Worm (Caenorhabditis elegans) whole organism, late embryonic: ENCODE measurements around the gene decr-1.3.
A peak's percentile ranks its signal among the peaks of the same experiment; 100 is the strongest.

Experiments used
- C38D4.7 ChIP-seq: fragments of 200-800 bp; sonication (Bioruptor generic); optimal IDR thresholded peaks from 2 replicates; lab custom pipeline; 2018; ENCODE audit warnings: mild to moderate bottlenecking, missing genetic modification characterization, moderate library complexity, missing compliant biosample characterization
- F13H6.1 ChIP-seq: sonication (generic microtip); optimal IDR thresholded peaks from 2 replicates; lab custom pipeline; 2016; ENCODE audit warnings: missing genetic modification characterization, missing compliant biosample characterization
- K02D7.2 ChIP-seq: sonication (generic microtip); optimal IDR thresholded peaks from 2 replicates; lab custom pipeline; 2017; ENCODE audit warnings: mild to moderate bottlenecking, missing genetic modification characterization, missing compliant biosample characterization
- K09A11.1 ChIP-seq: sonication (generic microtip); optimal IDR thresholded peaks from 2 replicates; lab custom pipeline; 2017; ENCODE audit warnings: antibody characterized with exemption, mild to moderate bottlenecking, missing genetic modification characterization, missing compliant biosample characterization; ENCODE audit not compliant: insufficient read depth
- Y22D7AL.16 ChIP-seq: sonication (generic microtip); optimal IDR thresholded peaks from 2 replicates; lab custom pipeline; 2016; ENCODE audit warnings: missing genetic modification characterization, missing compliant biosample characterization
- ahr-1 ChIP-seq: sonication (generic microtip); optimal IDR thresholded peaks from 2 replicates; lab custom pipeline; 2016; ENCODE audit warnings: missing genetic modification characterization, missing compliant biosample characterization
- ceh-14 ChIP-seq: sonication (generic microtip); optimal IDR thresholded peaks from 2 replicates; lab custom pipeline; 2016; ENCODE audit warnings: missing genotype, missing genetic modification characterization, missing compliant biosample characterization
- ceh-18 ChIP-seq: sonication (generic microtip); optimal IDR thresholded peaks from 2 replicates; lab custom pipeline; 2016; ENCODE audit warnings: missing genetic modification characterization, missing compliant biosample characterization
- ceh-19 ChIP-seq: fragments of 200-800 bp; sonication (Bioruptor generic); optimal IDR thresholded peaks from 2 replicates; lab custom pipeline; 2018; ENCODE audit warnings: mild to moderate bottlenecking, missing genetic modification characterization, missing compliant biosample characterization
- ceh-2 ChIP-seq: sonication (generic microtip); optimal IDR thresholded peaks from 2 replicates; lab custom pipeline; 2016; ENCODE audit warnings: missing genotype, missing genetic modification characterization, missing compliant biosample characterization
- ceh-31 ChIP-seq: sonication (generic microtip); optimal IDR thresholded peaks from 2 replicates; lab custom pipeline; 2016; ENCODE audit warnings: missing genetic modification characterization, missing compliant biosample characterization
- ceh-34 ChIP-seq: sonication (generic microtip); optimal IDR thresholded peaks from 2 replicates; lab custom pipeline; 2016; ENCODE audit warnings: mild to moderate bottlenecking, missing genetic modification characterization, missing compliant biosample characterization
- ceh-48 ChIP-seq: sonication (generic microtip); optimal IDR thresholded peaks from 2 replicates; lab custom pipeline; 2016; ENCODE audit warnings: missing genetic modification characterization, inconsistent platforms, missing compliant biosample characterization
- ceh-9 ChIP-seq: sonication (generic microtip); optimal IDR thresholded peaks from 2 replicates; lab custom pipeline; 2016; ENCODE audit warnings: mild to moderate bottlenecking, missing genetic modification characterization, inconsistent platforms, missing compliant biosample characterization
- elt-4 ChIP-seq: sonication (generic microtip); optimal IDR thresholded peaks from 2 replicates; lab custom pipeline; 2016; ENCODE audit warnings: missing genetic modification characterization, missing compliant biosample characterization
- eyg-1 ChIP-seq: sonication (generic microtip); optimal IDR thresholded peaks from 2 replicates; lab custom pipeline; 2016; ENCODE audit warnings: missing genotype, missing genetic modification characterization, missing compliant biosample characterization
- fax-1 ChIP-seq: sonication (generic microtip); optimal IDR thresholded peaks from 2 replicates; lab custom pipeline; 2016; ENCODE audit warnings: missing genotype, missing genetic modification characterization, missing compliant biosample characterization
- fkh-10 ChIP-seq: fragments of 150-350 bp; optimal IDR thresholded peaks from 2 replicates; lab custom pipeline; 2014; ENCODE audit warnings: missing biosample characterization, missing genetic modification reagents, missing genetic modification characterization
- fkh-6 ChIP-seq: sonication (generic microtip); optimal IDR thresholded peaks from 2 replicates; lab custom pipeline; 2016; ENCODE audit warnings: missing genetic modification characterization, missing compliant biosample characterization
- gmeb-2 ChIP-seq: sonication (generic microtip); optimal IDR thresholded peaks from 2 replicates; lab custom pipeline; 2016; ENCODE audit warnings: missing genetic modification characterization, inconsistent platforms, missing compliant biosample characterization
- hlh-15 ChIP-seq: sonication (generic microtip); optimal IDR thresholded peaks from 2 replicates; lab custom pipeline; 2016; ENCODE audit warnings: missing genetic modification characterization, missing compliant biosample characterization
- hlh-30 ChIP-seq: sonication (generic microtip); optimal IDR thresholded peaks from 2 replicates; lab custom pipeline; 2017; ENCODE audit warnings: antibody characterized with exemption, missing genetic modification characterization, missing compliant biosample characterization; ENCODE audit not compliant: insufficient read depth
- hlh-8 ChIP-seq: sonication (generic microtip); optimal IDR thresholded peaks from 2 replicates; lab custom pipeline; 2016; ENCODE audit warnings: missing genotype, missing genetic modification characterization, missing compliant biosample characterization
- mec-3 ChIP-seq: sonication (generic microtip); optimal IDR thresholded peaks from 2 replicates; lab custom pipeline; 2016; ENCODE audit warnings: borderline replicate concordance, missing genetic modification characterization, missing compliant biosample characterization
- nhr-11 ChIP-seq: fragments of 150-350 bp; optimal IDR thresholded peaks from 2 replicates; lab custom pipeline; 2014; ENCODE audit warnings: missing biosample characterization, missing genetic modification characterization
- nhr-232 ChIP-seq: sonication (generic microtip); optimal IDR thresholded peaks from 2 replicates; lab custom pipeline; 2016; ENCODE audit warnings: missing genetic modification characterization, missing compliant biosample characterization
- npax-4 ChIP-seq: sonication (generic microtip); optimal IDR thresholded peaks from 2 replicates; lab custom pipeline; 2016; ENCODE audit warnings: missing genetic modification characterization, missing compliant biosample characterization
- pag-3 ChIP-seq: sonication (generic microtip); optimal IDR thresholded peaks from 2 replicates; lab custom pipeline; 2016; ENCODE audit warnings: missing compliant biosample characterization, missing genetic modification characterization, borderline replicate concordance
- pat-9 ChIP-seq: fragments of 200-800 bp; sonication (Bioruptor generic); optimal IDR thresholded peaks from 2 replicates; lab custom pipeline; 2018; ENCODE audit warnings: mild to moderate bottlenecking, missing genetic modification characterization, moderate library complexity, missing compliant biosample characterization
- pha-4 ChIP-seq: fragments of 150-350 bp; optimal IDR thresholded peaks from 2 replicates; lab custom pipeline; 2018; ENCODE audit warnings: missing biosample characterization, missing genetic modification reagents, missing genetic modification characterization
- pqm-1 ChIP-seq: sonication (generic microtip); optimal IDR thresholded peaks from 2 replicates; lab custom pipeline; 2016; ENCODE audit warnings: missing genetic modification characterization, missing compliant biosample characterization
- ref-2 ChIP-seq: sonication (generic microtip); optimal IDR thresholded peaks from 2 replicates; lab custom pipeline; 2016; ENCODE audit warnings: missing genetic modification characterization, missing compliant biosample characterization
- rnt-1 ChIP-seq: sonication (generic microtip); optimal IDR thresholded peaks from 2 replicates; lab custom pipeline; 2016; ENCODE audit warnings: missing genetic modification characterization, missing compliant biosample characterization
- unc-3 ChIP-seq, 2 experiments: fragments of 200-800 bp in 1 of 2; sonication (Bioruptor generic) in 1 of 2; sonication (generic microtip) in 1 of 2; conservative IDR thresholded peaks in 1 of 2; optimal IDR thresholded peaks in 1 of 2; 2 replicates each; pipeline versions ENCODE4 v1.3.6 to Lab custom; 2016 to 2022; ENCODE audit warnings: missing compliant biosample characterization in 2 of 2, missing genetic modification characterization in 2 of 2, missing genetic modification reagents in 1 of 2
- unc-55 ChIP-seq: sonication (generic microtip); optimal IDR thresholded peaks from 2 replicates; lab custom pipeline; 2017; ENCODE audit warnings: missing biosample characterization, missing genetic modification reagents, missing genetic modification characterization
- unc-86 ChIP-seq: sonication (generic microtip); optimal IDR thresholded peaks from 2 replicates; lab custom pipeline; 2016; ENCODE audit warnings: missing genetic modification characterization, missing compliant biosample characterization
- zip-5 ChIP-seq: sonication (generic microtip); optimal IDR thresholded peaks from 2 replicates; lab custom pipeline; 2016; ENCODE audit warnings: missing genetic modification characterization, missing compliant biosample characterization

The decr-1.3 gene

DNA sequence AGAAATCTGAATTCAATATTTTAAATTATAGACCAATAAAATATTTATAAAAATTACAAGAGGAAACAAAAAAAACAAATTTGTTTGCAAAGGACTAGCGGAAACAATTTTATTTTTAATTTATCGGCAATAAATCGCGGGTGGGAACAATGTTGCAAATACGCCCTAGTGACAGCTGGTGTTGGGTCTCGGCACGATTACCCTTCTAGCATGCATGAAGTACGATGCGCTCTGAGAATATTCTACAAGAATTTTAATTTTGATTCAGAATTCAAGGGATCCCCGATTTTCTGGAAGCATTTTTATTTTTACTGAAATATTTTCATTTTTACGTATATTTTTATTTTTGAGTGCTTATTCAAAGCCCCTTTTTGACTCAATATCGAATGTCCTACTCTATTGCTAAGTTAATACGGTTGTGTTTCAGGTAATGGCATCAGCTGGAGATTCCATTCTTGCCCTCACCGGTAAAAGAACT lies 11.7 kb upstream of the decr-1.3 start, which contains the start of the genes mig-5 and cct-1 (continued):
- TF ChIP-seq C38D4.7 (no peak), ceh-2 (no peak), pag-3 (no peak), ceh-9 (tag; lab: Kevin White, UChicago) (no peak), fkh-6 (no peak), eyg-1 (tag; lab: Kevin White, UChicago) (no peak), unc-3 (GFP tag; conservative IDR thresholded peaks at IDR 0.05; lab: Robert Waterston, UW) (no peak), unc-3 (tag; optimal IDR thresholded peaks at IDR 0.05; lab: Kevin White, UChicago) (no peak), ref-2 (peak; percentile 70), gmeb-2 (tag; lab: Kevin White, UChicago) (no peak), unc-86 (tag; lab: Kevin White, UChicago) (peak; percentile 66), mec-3 (tag; lab: Kevin White, UChicago) (no peak), hlh-8 (peak; percentile 60), Y22D7AL.16 (tag; lab: Kevin White, UChicago) (peak; percentile 28), ceh-34 (peak; percentile 69), fax-1 (tag; lab: Kevin White, UChicago) (peak; percentile 31), hlh-30 (tag; lab: Kevin White, UChicago) (peak; percentile 2), nhr-11 (tag; lab: Kevin White, UChicago) (no peak), ceh-31 (tag; lab: Kevin White, UChicago) (peak; percentile 68), pqm-1 (tag; lab: Kevin White, UChicago) (no peak), ceh-18 (tag; lab: Kevin White, UChicago) (peak; percentile 92), ceh-14 (tag; lab: Kevin White, UChicago) (peak; percentile 80), elt-4 (no peak), zip-5 (tag; lab: Kevin White, UChicago) (no peak), unc-55 (GFP tag; lab: Kevin White, UChicago) (peak; percentile 86), pha-4 (no peak), rnt-1 (peak; percentile 69), ceh-48 (tag; lab: Kevin White, UChicago) (peak; percentile 24), F13H6.1 (peak; percentile 5)
- TF ChIP-seq, all 69 proteins: peak for 23

DNA sequence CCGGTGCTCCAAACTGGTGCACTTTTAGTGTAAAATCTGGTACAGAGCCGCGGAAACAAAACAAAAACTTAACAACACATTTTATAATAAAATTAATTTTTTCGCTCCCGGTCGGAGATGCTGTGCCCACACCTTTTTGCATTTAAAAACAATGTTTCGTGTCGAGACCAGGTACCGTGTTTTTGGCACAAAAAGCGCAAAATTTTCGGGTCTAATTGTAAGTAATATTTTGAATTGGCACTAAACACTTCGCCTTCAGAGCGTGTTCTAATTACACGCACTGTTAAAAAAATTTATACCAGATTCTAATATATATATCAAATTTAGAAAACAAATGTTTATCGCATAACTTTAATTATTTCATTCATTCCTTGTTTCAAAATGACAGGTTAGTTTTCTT lies 8.1 kb upstream of the decr-1.3 start, which contains the start of gene dylt-3:
TSS of gene dylt-3 (plus strand) at position 301 of the 400 bp plus-strand sequence.
- TF ChIP-seq ref-2 (no peak), elt-4 (no peak), K09A11.1 (tag; lab: Kevin White, UChicago) (no peak), hlh-15 (tag; lab: Kevin White, UChicago) (no peak), ceh-9 (tag; lab: Kevin White, UChicago) (no peak), fkh-10 (GFP tag; lab: Kevin White, UChicago) (no peak)

DNA sequence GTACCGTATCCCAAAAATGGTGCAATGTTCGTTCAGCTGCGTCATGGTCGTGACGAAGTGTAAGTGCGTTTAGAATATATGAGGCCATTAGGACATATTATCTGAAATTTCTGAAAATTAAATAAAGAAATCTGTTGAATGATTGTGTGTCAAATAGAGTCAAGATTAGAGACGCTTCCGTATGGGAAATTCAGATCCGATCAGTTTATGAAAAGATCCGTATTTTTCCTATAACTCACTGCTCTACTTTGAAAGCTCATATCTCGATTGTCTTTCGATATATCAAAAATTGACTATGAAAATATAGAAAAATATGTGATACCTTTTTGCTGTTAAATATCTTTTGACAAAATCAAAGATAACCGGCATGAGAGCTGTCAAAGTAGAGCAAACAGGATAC lies 6.9 kb upstream of the decr-1.3 start, which contains the start of gene T05C12.4:
TSS of gene T05C12.4 (minus strand) at position 101 of the 400 bp plus-strand sequence.
- no peak for TF ChIP-seq K02D7.2 (tag; lab: Kevin White, UChicago)
- TF ChIP-seq ahr-1, result no peak
- TF ChIP-seq mec-3 (tag; lab: Kevin White, UChicago), result no peak
- TF ChIP-seq unc-3 (GFP tag; conservative IDR thresholded peaks at IDR 0.05; lab: Robert Waterston, UW), result no peak
- TF ChIP-seq unc-3 (tag; optimal IDR thresholded peaks at IDR 0.05; lab: Kevin White, UChicago), result no peak
- TF ChIP-seq npax-4 (tag; lab: Kevin White, UChicago), result no peak
- TF ChIP-seq ref-2, result no peak
- no peak for TF ChIP-seq ceh-19 (GFP tag; lab: Kevin White, UChicago)
- TF ChIP-seq nhr-232 (tag; lab: Kevin White, UChicago), result no peak
- no peak for TF ChIP-seq pat-9
- no peak for TF ChIP-seq C38D4.7
- TF ChIP-seq F13H6.1, result no peak
- TF ChIP-seq, all 69 proteins: peak for 0
